Fruit fly (Drosophila melanogaster): ENCODE results near the gene CG7194.

CG7194 gene

dm6 chr3L:8314788-8315140 is 10.9 kb upstream of the CG7194 start (continued):
- no peak for TF ChIP-seq CG34376 (GFP tag; optimal IDR thresholded peaks at IDR 0.05)
- peak; percentile 44 for TF ChIP-seq lmd (GFP tag; IDR thresholded peaks at IDR 0.05)
- no peak for TF ChIP-seq Lpt (GFP tag; optimal IDR thresholded peaks at IDR 0.05)
- TF ChIP-seq CG2120 (GFP tag; optimal IDR thresholded peaks at IDR 0.05): peak; percentile 53
- peak; percentile 53 for TF ChIP-seq lilli (GFP tag; optimal IDR thresholded peaks at IDR 0.05)
- peak; percentile 56; the same call in 1 of the 2 replicates for TF ChIP-seq CG14441 (GFP tag; IDR thresholded peaks at IDR 0.05)
- TF ChIP-seq jing (GFP tag; optimal IDR thresholded peaks at IDR 0.05): no peak
- TF ChIP-seq CG9437 (GFP tag; optimal IDR thresholded peaks at IDR 0.05): no peak
- TF ChIP-seq shn (GFP tag; optimal IDR thresholded peaks at IDR 0.05): no peak
- TF ChIP-seq CG17568 (GFP tag; optimal IDR thresholded peaks at IDR 0.05): peak; percentile 99
- TF ChIP-seq CG3281 (GFP tag; optimal IDR thresholded peaks at IDR 0.05): peak; percentile 34
- peak; percentile 51 for TF ChIP-seq Meics (GFP tag; optimal IDR thresholded peaks at IDR 0.05)
- no peak for TF ChIP-seq CG18619 (GFP tag; optimal IDR thresholded peaks at IDR 0.05)
- TF ChIP-seq Fer2 (tag; optimal IDR thresholded peaks at IDR 0.05): no peak
- TF ChIP-seq kni (GFP tag; optimal IDR thresholded peaks at IDR 0.05): no peak
- peak; percentile 0 for TF ChIP-seq PHDP (tag; optimal IDR thresholded peaks at IDR 0.05)
- peak; percentile 53 for TF ChIP-seq CG32532 (GFP tag; IDR thresholded peaks at IDR 0.05)
- peak; percentile 11 for TF ChIP-seq CG13775 (GFP tag; optimal IDR thresholded peaks at IDR 0.05)
- no peak for TF ChIP-seq Optix (GFP tag; IDR thresholded peaks at IDR 0.05)
- TF ChIP-seq Hey (tag; optimal IDR thresholded peaks at IDR 0.05): peak; percentile 71
- peak; percentile 44; the same call in 1 of the 2 replicates for TF ChIP-seq Ada2b (GFP tag; IDR thresholded peaks at IDR 0.05)
- no peak for TF ChIP-seq Sox100B (GFP tag; optimal IDR thresholded peaks at IDR 0.05)
- no peak for TF ChIP-seq croc (GFP tag; conservative IDR thresholded peaks at IDR 0.05)
- TF ChIP-seq fd96Cb (tag; optimal IDR thresholded peaks at IDR 0.05): no peak
- TF ChIP-seq lab (GFP tag; optimal IDR thresholded peaks at IDR 0.05): peak; percentile 8
- TF ChIP-seq HHEX (GFP tag; optimal IDR thresholded peaks at IDR 0.05): peak; percentile 4
- no peak for TF ChIP-seq HmgD (GFP tag; optimal IDR thresholded peaks at IDR 0.05)
- peak; percentile 42; the same call in 1 of the 2 replicates for TF ChIP-seq CG6689 (GFP tag; IDR thresholded peaks at IDR 0.05)
- TF ChIP-seq sima (GFP tag; optimal IDR thresholded peaks at IDR 0.05): no peak
- peak; percentile 32 for TF ChIP-seq CG15269 (tag; optimal IDR thresholded peaks at IDR 0.05)
- TF ChIP-seq CG15011 (GFP tag; optimal IDR thresholded peaks at IDR 0.05): no peak
- TF ChIP-seq knrl (GFP tag; IDR thresholded peaks at IDR 0.05; ENCODE audit: partially characterized antibody): no peak
- no peak for TF ChIP-seq MESR4 (GFP tag; optimal IDR thresholded peaks at IDR 0.05)
- no peak for TF ChIP-seq Deaf1 (tag; optimal IDR thresholded peaks at IDR 0.05)
- TF ChIP-seq Chrac-16 (GFP tag; optimal IDR thresholded peaks at IDR 0.05): peak; percentile 9
- TF ChIP-seq ro (GFP tag; IDR thresholded peaks at IDR 0.05): no peak
- TF ChIP-seq ranshi (GFP tag; IDR thresholded peaks at IDR 0.05): 0 out of 2 replicates have a peak, but pooled peaks have one; percentile 36
- peak; percentile 57 for TF ChIP-seq slbo (GFP tag; IDR thresholded peaks at IDR 0.05)
- no peak for TF ChIP-seq ATbp (GFP tag; optimal IDR thresholded peaks at IDR 0.05)
- TF ChIP-seq Rfx (GFP tag; IDR thresholded peaks at IDR 0.05): peak; percentile 45; the same call in 1 of the 2 replicates
- no peak for TF ChIP-seq fd3F (GFP tag; optimal IDR thresholded peaks at IDR 0.05)
- TF ChIP-seq H2.0 (GFP tag; IDR thresholded peaks at IDR 0.05): 0 out of 2 replicates have a peak, but pooled peaks have one; percentile 24
- TF ChIP-seq vvl (GFP tag; IDR thresholded peaks at IDR 0.05): peak; percentile 11
- no peak for TF ChIP-seq jumu (GFP tag; optimal IDR thresholded peaks at IDR 0.05)
- no peak for TF ChIP-seq CG1792 (GFP tag; optimal IDR thresholded peaks at IDR 0.05)
- no peak for TF ChIP-seq odd (GFP tag; optimal IDR thresholded peaks at IDR 0.05)
- no peak for TF ChIP-seq CG10267 (tag; optimal IDR thresholded peaks at IDR 0.05)
- TF ChIP-seq her (GFP tag; optimal IDR thresholded peaks at IDR 0.05): no peak
- no peak for TF ChIP-seq CG4730 (GFP tag; IDR thresholded peaks at IDR 0.05)
- no peak for TF ChIP-seq CG13894 (tag; optimal IDR thresholded peaks at IDR 0.05)
- TF ChIP-seq ap (GFP tag; IDR thresholded peaks at IDR 0.05): no peak
- TF ChIP-seq z (GFP tag; IDR thresholded peaks at IDR 0.05): 0 out of 3 replicates have a peak, but pooled peaks have one; percentile 19

All from whole organism, embryonic.